Fruit fly (Drosophila melanogaster): Measurements from ENCODE around the gene GstT4.
A peak's percentile ranks its signal among the peaks of the same experiment; 100 is the strongest.

GstT4 gene

DNA sequence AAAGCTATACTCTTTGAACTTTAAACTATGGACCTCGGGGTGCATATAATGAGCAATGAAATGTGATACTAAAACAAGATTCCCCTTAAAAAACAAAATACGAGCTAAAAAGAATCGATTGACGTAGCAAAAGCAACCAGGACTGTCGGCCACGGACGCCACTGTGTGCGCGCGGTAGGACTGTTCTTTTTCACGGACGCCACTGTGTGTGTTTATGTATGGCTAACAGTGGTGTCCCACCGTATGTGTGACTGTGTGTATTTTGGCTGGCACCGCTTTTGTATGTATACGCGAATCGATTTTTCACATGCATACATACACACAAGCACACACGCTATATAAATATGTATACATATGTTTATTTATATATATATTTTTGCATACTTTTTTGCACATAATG lies 20.8 kb upstream of the GstT4 start:
- peak; percentile 26 for TF ChIP-seq CG17801 (GFP tag; optimal IDR thresholded peaks at IDR 0.05; ENCODE audit: partially characterized antibody)

DNA sequence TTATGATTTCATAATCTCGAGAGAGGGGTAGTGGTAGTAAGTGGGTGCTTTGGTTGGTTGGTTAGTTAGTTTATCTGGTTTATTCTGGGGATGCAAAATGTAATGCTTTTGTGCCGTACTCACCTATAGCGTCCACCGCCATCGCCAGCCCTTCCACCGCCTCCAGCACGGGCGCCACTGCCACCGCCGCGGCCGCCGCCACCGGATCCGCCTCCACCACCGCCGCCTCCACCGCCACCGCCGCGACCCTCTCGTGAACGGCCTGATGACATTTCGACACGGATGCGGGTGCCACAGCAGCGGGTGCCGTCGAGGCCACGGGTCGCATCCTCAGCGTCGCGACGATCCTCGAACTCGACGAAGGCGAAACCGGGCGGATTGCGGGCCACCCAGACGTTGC lies 20.4 kb upstream of the GstT4 start:
- no peak for TF ChIP-seq CG17801 (GFP tag; optimal IDR thresholded peaks at IDR 0.05; ENCODE audit: partially characterized antibody)

DNA sequence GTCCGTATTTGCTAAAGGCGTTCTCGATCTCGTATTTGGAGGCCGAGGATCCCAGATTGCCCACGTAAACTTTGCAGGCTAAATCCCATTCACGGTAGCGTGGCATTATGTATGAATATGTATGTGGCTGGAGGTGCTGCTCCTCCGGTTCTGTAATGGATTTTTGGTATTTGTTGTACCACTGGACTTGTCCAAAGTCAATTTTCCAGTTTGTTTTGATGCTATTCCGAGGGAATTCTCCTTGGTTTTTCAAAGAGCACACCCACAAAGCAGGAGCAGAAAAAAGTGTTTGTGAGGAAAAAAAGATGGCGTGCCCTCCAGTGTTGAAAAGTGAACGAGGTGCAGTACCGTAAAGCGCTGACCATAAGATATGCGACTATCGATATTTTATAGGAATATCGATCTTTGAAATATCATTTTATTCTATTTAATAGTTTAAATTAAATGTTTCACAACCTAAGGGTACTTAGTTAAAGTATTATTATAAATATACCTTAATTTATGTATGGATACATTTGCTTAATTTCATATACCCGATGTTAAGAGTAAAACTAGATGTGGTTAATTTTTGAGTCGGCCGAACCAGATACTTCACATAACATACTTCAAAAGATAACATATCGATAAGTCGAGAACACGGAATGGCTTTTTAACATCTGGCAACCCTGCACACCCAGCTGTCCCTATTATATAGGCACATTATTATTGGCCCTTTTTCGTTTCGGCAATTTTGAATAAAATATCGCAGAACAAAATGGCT lies 19.8 kb upstream of the GstT4 start, which contains the start of the genes Rbp1-like and Tim9a:
Gene Rbp1-like (minus strand): TSS at position 295 of the 760 bp plus-strand sequence.
Gene Tim9a (plus strand): TSS at position 628 of the 760 bp plus-strand sequence.
- TF ChIP-seq CG17801 (GFP tag; optimal IDR thresholded peaks at IDR 0.05; ENCODE audit: partially characterized antibody): peak; percentile 52

DNA sequence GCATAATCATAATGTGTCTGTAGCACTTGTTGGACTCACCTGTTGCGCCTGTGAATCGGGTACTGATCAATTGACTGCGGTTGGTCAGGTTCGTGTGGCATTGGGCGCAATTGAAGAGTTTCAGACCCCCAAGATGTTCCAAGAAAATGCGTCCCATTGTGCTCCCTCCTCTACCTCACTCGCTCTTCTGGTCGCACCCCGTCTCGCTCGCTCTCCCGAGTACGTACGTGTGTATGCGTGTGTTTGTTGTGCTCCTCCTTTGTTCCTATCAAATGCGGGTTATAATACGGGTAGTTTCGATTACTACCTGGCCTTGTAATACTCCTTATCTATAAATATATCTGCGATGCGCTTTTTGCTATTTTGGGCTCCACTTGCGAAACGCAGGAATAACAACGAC lies 17.8 kb upstream of the GstT4 start:
- no peak for TF ChIP-seq CG17801 (GFP tag; optimal IDR thresholded peaks at IDR 0.05; ENCODE audit: partially characterized antibody)

DNA sequence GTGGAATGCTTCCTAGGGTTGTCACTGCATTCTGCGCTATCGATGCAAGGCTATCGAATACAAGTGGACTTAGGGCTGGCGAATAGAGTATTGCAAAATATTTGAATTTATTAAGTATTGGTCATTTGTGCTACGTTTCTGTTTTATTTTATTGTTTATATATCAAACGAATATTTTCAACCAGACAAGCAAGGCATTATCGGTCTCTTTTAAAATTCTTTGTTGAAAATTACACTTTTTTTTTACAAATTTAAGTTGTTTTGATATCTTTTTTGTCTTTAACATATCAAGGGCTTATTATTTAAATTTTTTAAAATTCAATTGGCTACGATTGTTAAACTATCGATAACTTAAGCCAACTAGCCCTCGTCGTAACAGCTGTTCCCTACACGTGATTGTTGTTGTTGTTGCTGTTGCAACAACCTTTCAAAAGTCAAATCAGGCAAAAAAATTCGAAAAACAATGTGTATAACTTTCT lies 17.1 kb upstream of the GstT4 start, which contains the start of the genes Ype and CG1662:
Gene Ype (minus strand): TSS at position 45 of the 478 bp plus-strand sequence.
Gene CG1662 (plus strand): TSS at position 191 of the 478 bp plus-strand sequence.
- TF ChIP-seq CG17801 (GFP tag; optimal IDR thresholded peaks at IDR 0.05; ENCODE audit: partially characterized antibody): peak; percentile 71

DNA sequence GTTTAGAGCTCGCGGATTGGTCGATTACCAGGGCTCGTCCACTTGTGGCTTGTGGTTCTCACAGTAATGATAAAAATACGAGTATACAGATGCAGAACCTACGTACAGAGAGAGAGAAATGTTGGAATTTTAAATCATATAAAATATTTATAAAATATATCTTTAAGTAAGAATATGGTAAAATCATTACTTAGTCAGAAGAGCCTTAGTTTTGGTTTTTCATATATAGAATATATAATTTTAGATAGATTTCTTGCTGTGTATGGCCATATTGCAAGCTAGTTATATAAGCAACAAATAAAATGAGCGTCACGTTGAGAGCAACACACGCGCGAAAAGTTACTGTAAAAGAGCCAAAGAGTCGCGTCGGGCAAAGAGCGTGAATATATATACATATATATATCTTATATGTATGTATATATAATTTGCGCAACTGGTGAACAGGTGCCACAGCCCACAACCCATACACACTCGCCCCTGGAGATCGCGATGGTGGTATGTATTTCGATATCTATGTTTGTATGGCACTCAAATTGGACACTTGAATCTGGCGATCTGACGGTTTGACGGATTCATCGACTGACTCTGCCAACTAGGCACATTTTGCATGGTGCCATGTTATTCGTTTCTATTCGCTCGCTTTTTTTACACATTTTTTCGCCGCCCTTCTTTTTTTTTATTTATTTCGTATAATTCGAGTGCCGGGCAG lies 13.9 kb upstream of the GstT4 start:
- TF ChIP-seq CG17801 (GFP tag; optimal IDR thresholded peaks at IDR 0.05; ENCODE audit: partially characterized antibody): peak; percentile 97

DNA sequence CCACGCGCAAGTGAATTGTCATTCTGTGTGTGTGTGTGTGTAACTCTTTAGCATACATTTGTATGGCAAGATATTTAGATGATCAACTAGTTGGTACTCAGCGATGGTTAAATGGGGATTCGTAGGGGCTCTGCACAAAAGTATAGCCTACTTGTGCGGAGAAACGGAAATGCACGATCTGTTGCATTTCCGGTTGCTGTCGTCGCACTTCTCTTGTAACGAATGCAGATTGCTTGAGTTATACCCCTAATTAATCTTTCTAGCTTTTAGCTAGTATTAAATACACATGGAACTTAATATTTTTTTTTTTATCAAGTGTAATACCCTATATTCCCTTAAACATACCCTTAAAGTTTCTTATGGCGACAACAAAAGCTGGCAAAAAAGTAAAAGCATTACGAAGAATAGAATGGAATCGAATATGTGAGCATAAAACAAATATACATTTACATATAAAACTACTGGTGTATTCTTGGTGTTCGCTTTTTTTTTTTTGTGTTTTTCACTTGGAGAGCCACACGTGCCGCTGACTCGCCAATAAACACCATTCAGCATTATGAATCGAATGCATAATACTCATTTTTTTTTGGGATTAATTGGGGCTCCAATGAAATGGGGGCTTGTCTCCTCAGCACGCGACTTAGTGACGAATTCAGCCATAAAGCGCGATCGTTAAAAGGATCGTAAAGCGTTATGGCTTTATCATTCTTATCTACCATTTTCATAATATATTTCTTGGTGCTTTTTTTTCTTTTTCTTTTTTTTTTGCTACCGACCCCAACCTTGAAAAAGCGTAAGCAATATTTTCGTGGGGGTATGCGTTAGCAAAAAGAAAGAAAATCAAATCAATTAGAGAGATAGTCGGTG lies 13.1 kb upstream of the GstT4 start:
- TF ChIP-seq CG17801 (GFP tag; optimal IDR thresholded peaks at IDR 0.05; ENCODE audit: partially characterized antibody): no peak

DNA sequence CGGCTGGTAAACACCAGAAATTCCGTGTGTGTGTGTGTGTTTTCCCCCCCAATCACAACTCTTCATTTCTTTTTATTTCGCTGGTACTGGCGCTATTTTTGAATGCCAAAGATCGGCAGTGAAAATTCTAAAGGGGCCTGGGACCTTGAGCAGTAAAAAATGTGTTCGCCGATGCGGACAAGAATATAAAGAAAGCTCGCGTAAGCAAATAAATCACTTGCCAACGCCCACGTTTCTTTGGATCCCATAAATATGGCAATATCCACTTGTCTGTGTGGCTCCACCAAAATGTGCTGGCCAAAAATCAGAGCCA lies 12.6 kb upstream of the GstT4 start:
- TF ChIP-seq CG17801 (GFP tag; optimal IDR thresholded peaks at IDR 0.05; ENCODE audit: partially characterized antibody): no peak

DNA sequence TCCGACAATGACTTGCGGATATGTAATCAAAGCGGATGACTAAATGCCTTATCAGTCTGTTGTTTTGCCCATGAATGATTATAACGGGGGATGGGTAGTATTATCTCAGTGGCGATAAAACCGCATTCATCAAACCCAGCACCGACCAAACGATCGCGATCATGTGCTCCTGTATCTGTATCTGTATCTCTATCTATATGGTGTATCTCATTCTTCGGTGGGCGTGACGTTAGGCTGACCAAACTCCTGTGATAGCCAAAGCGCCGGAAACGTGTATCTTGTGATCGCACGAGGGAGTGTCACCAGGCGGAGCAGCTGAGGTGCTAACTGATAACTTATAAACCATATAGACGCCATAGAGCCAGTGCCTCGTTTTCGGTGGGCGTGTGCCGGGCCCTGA lies 11.8 kb upstream of the GstT4 start:
- TF ChIP-seq CG17801 (GFP tag; optimal IDR thresholded peaks at IDR 0.05; ENCODE audit: partially characterized antibody): no peak

DNA sequence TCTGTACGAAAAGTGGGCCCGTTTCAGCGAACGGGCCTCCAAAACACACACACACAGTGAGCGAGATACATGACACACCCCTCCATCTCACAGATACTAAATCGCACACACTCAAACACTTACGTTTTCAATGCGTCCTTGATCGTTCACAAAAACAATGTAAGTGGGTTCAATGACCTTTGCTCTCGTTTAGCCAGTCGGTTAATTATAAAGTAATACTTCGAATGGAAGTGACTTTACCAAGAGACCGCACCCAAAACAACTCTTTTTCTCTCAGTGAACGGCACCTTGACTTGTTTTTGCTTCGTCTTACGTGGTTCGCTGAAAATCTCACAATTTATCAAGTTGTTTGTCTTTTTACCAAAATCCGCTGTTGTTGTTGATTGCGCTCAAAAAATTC lies 10.2 kb upstream of the GstT4 start:
- no peak for TF ChIP-seq CG17801 (GFP tag; optimal IDR thresholded peaks at IDR 0.05; ENCODE audit: partially characterized antibody)

DNA sequence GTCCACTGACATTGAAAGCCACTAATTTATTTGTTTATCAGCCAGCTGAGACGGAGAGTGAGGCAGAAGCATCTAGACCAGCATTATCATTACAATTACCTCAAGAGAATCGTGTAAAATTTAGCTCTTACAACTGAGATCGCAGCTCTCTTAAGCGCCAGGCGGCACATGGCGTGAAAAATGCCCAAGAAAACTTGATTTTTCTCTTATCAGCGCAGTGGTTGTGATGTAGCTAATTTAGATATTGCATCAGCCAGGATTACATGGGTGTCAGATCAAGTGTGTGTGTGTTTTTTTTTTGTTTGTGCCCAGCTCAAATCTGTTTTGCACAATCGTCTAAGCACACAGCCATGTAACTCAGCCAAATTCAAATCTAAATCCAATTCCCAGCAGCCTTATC lies 9.5 kb upstream of the GstT4 start:
- no peak for TF ChIP-seq CG17801 (GFP tag; optimal IDR thresholded peaks at IDR 0.05; ENCODE audit: partially characterized antibody)

DNA sequence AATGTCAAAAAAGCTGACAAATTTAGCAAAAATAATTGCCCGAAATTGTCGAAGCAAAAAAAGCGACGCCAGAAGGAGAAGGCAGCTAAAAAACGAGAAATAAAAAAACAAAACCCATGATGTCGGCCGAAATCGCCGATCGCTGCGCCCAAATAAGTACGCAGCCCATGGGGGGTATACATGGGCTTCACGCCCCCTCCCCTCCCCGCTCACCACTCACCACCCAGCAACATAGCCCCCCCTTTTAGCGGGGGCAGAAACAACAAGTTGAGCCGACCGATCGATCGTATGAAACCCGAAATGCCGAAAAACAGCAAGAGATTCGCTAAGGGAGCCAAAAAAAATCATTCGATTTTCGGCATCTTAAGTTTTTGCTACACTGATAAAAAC lies 8.6 kb upstream of the GstT4 start:
- TF ChIP-seq CG17801 (GFP tag; optimal IDR thresholded peaks at IDR 0.05; ENCODE audit: partially characterized antibody): peak; percentile 78

DNA sequence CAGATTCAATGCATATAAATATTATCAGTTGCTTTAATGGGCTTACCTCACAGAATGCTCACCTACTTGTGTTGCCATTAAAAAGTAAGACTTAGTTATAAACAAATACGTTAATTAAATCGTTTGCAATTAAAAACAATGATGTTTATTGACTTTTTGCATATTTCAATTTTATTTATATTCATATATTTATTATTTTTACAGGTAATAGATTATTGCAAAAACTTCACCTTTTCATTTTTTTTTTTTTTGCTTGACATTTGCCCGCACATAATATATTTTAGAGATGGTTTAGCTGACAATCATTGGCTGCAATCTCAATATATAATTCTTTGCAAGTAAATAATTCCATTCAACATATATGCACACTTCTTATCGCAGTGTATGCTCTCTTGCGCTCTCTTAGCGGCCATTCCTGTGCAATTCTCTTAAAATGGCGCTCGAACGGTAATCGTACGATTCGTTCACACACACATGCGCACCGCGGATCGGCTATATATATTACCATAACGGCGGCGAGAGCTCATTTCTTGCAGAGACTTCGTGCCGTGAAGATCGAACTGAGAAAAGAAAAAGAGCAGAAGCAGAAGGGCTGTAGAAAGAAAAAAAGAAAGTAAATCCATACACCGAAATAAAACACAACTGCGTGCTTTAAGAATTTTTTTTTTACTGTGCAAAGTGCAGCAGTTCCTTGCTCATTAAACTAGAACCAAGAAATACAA lies 8.0 kb upstream of the GstT4 start, which contains the start of gene Bcat:
Gene Bcat (plus strand): TSS at position 522 of the 722 bp plus-strand sequence.
- peak; percentile 76 for TF ChIP-seq CG17801 (GFP tag; optimal IDR thresholded peaks at IDR 0.05; ENCODE audit: partially characterized antibody)

DNA sequence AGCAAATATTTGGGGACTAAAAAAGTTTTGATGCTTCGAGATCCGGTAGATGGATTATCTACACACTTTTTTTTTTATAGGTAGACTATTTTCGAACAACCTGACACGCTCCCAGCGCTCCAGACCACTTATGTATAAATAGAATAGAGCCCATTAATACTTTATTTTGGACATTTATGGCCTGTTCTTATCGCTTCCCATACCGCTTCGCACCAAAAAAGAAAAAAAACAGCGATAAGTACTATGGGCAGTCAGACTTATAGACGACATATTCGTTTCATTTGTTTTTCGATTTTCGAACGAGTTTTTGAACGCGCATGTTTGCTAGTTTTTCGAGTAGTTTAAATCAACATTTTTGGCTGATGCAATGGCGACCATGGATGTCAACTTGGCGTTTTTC lies 6.9 kb upstream of the GstT4 start:
- TF ChIP-seq CG17801 (GFP tag; optimal IDR thresholded peaks at IDR 0.05; ENCODE audit: partially characterized antibody): no peak

Data from ovary, adult (tissue).